Worm (Caenorhabditis elegans) whole organism, L3 larva: Measurements from ENCODE around the gene snt-1.

Experiments used
- ceh-9 ChIP-seq: sonication (generic microtip); optimal IDR thresholded peaks from 2 replicates; lab custom pipeline; 2018; ENCODE audit warnings: missing biosample characterization, missing genetic modification characterization
- unc-39 ChIP-seq: sonication (generic microtip); optimal IDR thresholded peaks from 4 replicates; lab custom pipeline; 2017; ENCODE audit warnings: missing biosample characterization, missing genetic modification characterization

DNA sequence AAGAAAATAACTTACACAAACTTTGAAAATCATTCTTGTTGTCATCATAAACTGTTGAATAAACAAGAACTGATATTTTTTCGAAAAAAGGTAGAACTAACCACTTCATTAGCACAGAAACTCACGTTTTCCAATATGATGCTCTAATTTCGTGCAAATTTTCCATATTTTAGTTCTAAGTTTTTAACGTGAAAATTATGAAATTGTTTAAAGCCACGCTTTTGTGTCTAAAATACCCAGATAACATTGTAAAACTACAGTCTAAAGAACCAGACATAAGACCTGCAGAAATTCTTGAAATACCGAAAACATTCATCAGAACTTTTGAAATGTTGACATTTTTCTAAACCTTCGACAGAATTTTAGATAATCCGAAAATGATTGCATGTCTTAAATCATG, 3.6 kb upstream of the snt-1 start, which contains the start of gene F31E8.5:
- no peak for TF ChIP-seq unc-39
- no peak for TF ChIP-seq ceh-9
